Worm (Caenorhabditis elegans): ENCODE data around the gene gst-12.

ce11 chrII:13630690-13631089 lies 12.8 kb upstream of the gst-12 start, which contains the start of the genes gst-17 and gst-18:
- TF ChIP-seq nfya-1 (tag; optimal IDR thresholded peaks at IDR 0.05; ENCODE audit: borderline replicate concordance, insufficient read depth) (no peak), lin-35 (GFP tag; optimal IDR thresholded peaks at IDR 0.05) (no peak), ceh-40 (GFP tag; IDR thresholded peaks at IDR 0.05) (no peak), nhr-90 (tag; optimal IDR thresholded peaks at IDR 0.05) (no peak)
